Worm (Caenorhabditis elegans) whole organism, L3 larva: ENCODE data around the gene Y69A2AR.50.

Source experiments
- R02D3.7 ChIP-seq: fragments of 150-350 bp; optimal IDR thresholded peaks from 2 replicates; lab custom pipeline; 2014; ENCODE audit warnings: missing biosample characterization, missing genetic modification characterization
- ZK546.5 ChIP-seq: sonication (generic microtip); optimal IDR thresholded peaks from 2 replicates; lab custom pipeline; 2017; ENCODE audit warnings: missing biosample characterization, missing genetic modification characterization
- aly-2 ChIP-seq: fragments of 150-350 bp; optimal IDR thresholded peaks from 2 replicates; lab custom pipeline; 2014; ENCODE audit warnings: missing biosample characterization, missing genetic modification characterization
- ama-1 ChIP-seq: fragments of 150-350 bp; optimal IDR thresholded peaks from 2 replicates; lab custom pipeline; 2018
- ceh-16 ChIP-seq: sonication (generic microtip); optimal IDR thresholded peaks from 2 replicates; lab custom pipeline; 2017; ENCODE audit warnings: missing biosample characterization, missing genetic modification characterization
- ceh-28 ChIP-seq: fragments of 150-350 bp; optimal IDR thresholded peaks from 2 replicates; lab custom pipeline; 2014; ENCODE audit warnings: missing biosample characterization, missing genetic modification reagents, missing genetic modification characterization
- ceh-82 ChIP-seq: fragments of 150-350 bp; optimal IDR thresholded peaks from 2 replicates; lab custom pipeline; 2014; ENCODE audit warnings: missing biosample characterization, missing genetic modification characterization
- ceh-9 ChIP-seq: sonication (generic microtip); optimal IDR thresholded peaks from 2 replicates; lab custom pipeline; 2018; ENCODE audit warnings: missing biosample characterization, missing genetic modification characterization
- daf-12 ChIP-seq: fragments of 150-350 bp; optimal IDR thresholded peaks from 2 replicates; lab custom pipeline; 2014; ENCODE audit warnings: missing biosample characterization, missing genetic modification reagents, missing genetic modification characterization
- egl-5 ChIP-seq: fragments of 150-350 bp; optimal IDR thresholded peaks from 2 replicates; lab custom pipeline; 2017; ENCODE audit warnings: missing biosample characterization, missing genetic modification reagents, missing genetic modification characterization, inconsistent platforms
- elt-1 ChIP-seq: fragments of 150-350 bp; optimal IDR thresholded peaks from 2 replicates; lab custom pipeline; 2014; ENCODE audit warnings: missing biosample characterization, missing genetic modification characterization
- elt-2 ChIP-seq: sonication (generic microtip); optimal IDR thresholded peaks from 2 replicates; lab custom pipeline; 2016; ENCODE audit warnings: missing genetic modification reagents, mild to moderate bottlenecking, missing genetic modification characterization, missing compliant biosample characterization
- elt-3 ChIP-seq, 3 experiments: fragments of 150-350 bp in 1 of 3; sonication (generic microtip) in 2 of 3; optimal IDR thresholded peaks; 2 replicates in 2 of 3; 4 replicates in 1 of 3; lab custom pipeline; 2014 to 2017; ENCODE audit warnings: missing biosample characterization in 3 of 3, missing genetic modification characterization in 3 of 3
- fkh-10 ChIP-seq: sonication (generic microtip); optimal IDR thresholded peaks from 2 replicates; lab custom pipeline; 2017; ENCODE audit warnings: missing biosample characterization, missing genetic modification reagents, missing genetic modification characterization
- fkh-2 ChIP-seq: fragments of 150-350 bp; optimal IDR thresholded peaks from 2 replicates; lab custom pipeline; 2014; ENCODE audit warnings: missing biosample characterization, missing genetic modification reagents, missing genetic modification characterization
- hmg-11 ChIP-seq: sonication (generic microtip); optimal IDR thresholded peaks from 2 replicates; lab custom pipeline; 2016; ENCODE audit warnings: missing genetic modification characterization, missing compliant biosample characterization
- lin-15B ChIP-seq: fragments of 150-350 bp; optimal IDR thresholded peaks from 2 replicates; lab custom pipeline; 2014; ENCODE audit warnings: missing biosample characterization, missing genetic modification characterization
- lin-39 ChIP-seq: fragments of 150-350 bp; optimal IDR thresholded peaks from 2 replicates; lab custom pipeline; 2018; ENCODE audit warnings: missing biosample characterization, missing genetic modification reagents, missing genetic modification characterization
- lsy-12 ChIP-seq: sonication (generic microtip); optimal IDR thresholded peaks from 2 replicates; lab custom pipeline; 2016; ENCODE audit warnings: mild to moderate bottlenecking, missing genetic modification characterization, missing compliant biosample characterization
- mdl-1 ChIP-seq: fragments of 150-350 bp; optimal IDR thresholded peaks from 2 replicates; lab custom pipeline; 2014; ENCODE audit warnings: missing biosample characterization, missing genetic modification characterization
- nhr-11 ChIP-seq: fragments of 150-350 bp; optimal IDR thresholded peaks from 2 replicates; lab custom pipeline; 2014; ENCODE audit warnings: missing biosample characterization, missing genetic modification characterization
- nhr-12 ChIP-seq: fragments of 150-350 bp; optimal IDR thresholded peaks from 2 replicates; lab custom pipeline; 2014; ENCODE audit warnings: missing biosample characterization, missing genetic modification characterization
- nhr-23 ChIP-seq: fragments of 150-350 bp; optimal IDR thresholded peaks from 2 replicates; lab custom pipeline; 2014; ENCODE audit warnings: missing biosample characterization, missing genetic modification reagents, missing genetic modification characterization
- nhr-25 ChIP-seq: sonication (generic microtip); optimal IDR thresholded peaks from 2 replicates; lab custom pipeline; 2017; ENCODE audit warnings: missing biosample characterization, missing genetic modification characterization
- nhr-43 ChIP-seq: sonication (generic microtip); optimal IDR thresholded peaks from 2 replicates; lab custom pipeline; 2016; ENCODE audit warnings: mild to moderate bottlenecking, missing genetic modification characterization, missing compliant biosample characterization; ENCODE audit not compliant: poor library complexity, severe bottlenecking
- nhr-67 ChIP-seq: fragments of 150-350 bp; optimal IDR thresholded peaks from 2 replicates; lab custom pipeline; 2014; ENCODE audit warnings: missing biosample characterization, missing genetic modification characterization
- nhr-76 ChIP-seq: fragments of 150-350 bp; sonication (generic microtip); optimal IDR thresholded peaks from 5 replicates; lab custom pipeline; 2014; ENCODE audit warnings: missing biosample characterization, missing genetic modification characterization
- pha-4 ChIP-seq: fragments of 150-350 bp; optimal IDR thresholded peaks from 2 replicates; lab custom pipeline; 2014; ENCODE audit warnings: missing biosample characterization, missing genetic modification reagents, missing genetic modification characterization
- pqm-1 ChIP-seq: fragments of 150-350 bp; optimal IDR thresholded peaks from 2 replicates; lab custom pipeline; 2017; ENCODE audit warnings: missing biosample characterization, missing genetic modification characterization, inconsistent platforms
- sea-2 ChIP-seq: fragments of 150-350 bp; sonication (generic microtip); optimal IDR thresholded peaks from 4 replicates; lab custom pipeline; 2014; ENCODE audit warnings: missing biosample characterization, missing genetic modification reagents, missing genetic modification characterization
- skn-1 ChIP-seq: fragments of 150-350 bp; optimal IDR thresholded peaks from 2 replicates; lab custom pipeline; 2014; ENCODE audit warnings: missing biosample characterization, missing genetic modification characterization
- snpc-4 ChIP-seq: fragments of 150-350 bp; optimal IDR thresholded peaks from 2 replicates; lab custom pipeline; 2014; ENCODE audit warnings: missing biosample characterization, missing genetic modification characterization
- unc-39 ChIP-seq: sonication (generic microtip); optimal IDR thresholded peaks from 4 replicates; lab custom pipeline; 2017; ENCODE audit warnings: missing biosample characterization, missing genetic modification characterization
- unc-62 ChIP-seq: fragments of 150-350 bp; sonication (generic microtip); optimal IDR thresholded peaks from 4 replicates; lab custom pipeline; 2014; ENCODE audit warnings: missing biosample characterization, missing genetic modification reagents, missing genetic modification characterization
- zag-1 ChIP-seq: fragments of 150-350 bp; optimal IDR thresholded peaks from 2 replicates; lab custom pipeline; 2014; ENCODE audit warnings: missing biosample characterization, missing genetic modification characterization

The Y69A2AR.50 gene

ce11 chrIV:2548766-2549165, 13.4 kb upstream of the Y69A2AR.50 start:
- TF ChIP-seq unc-39 (tag; lab: Kevin White, UChicago), result no peak
- no peak for TF ChIP-seq elt-3 (tag; optimal IDR thresholded peaks at IDR 0.05; lab: Kevin White, UChicago)
- TF ChIP-seq sea-2, result no peak
- TF ChIP-seq skn-1, result no peak
- no peak for TF ChIP-seq pha-4
- TF ChIP-seq egl-5 (tag; lab: Kevin White, UChicago), result no peak
- peak; percentile 96 for TF ChIP-seq ceh-28

ce11 chrIV:2549542-2549941, 12.6 kb upstream of the Y69A2AR.50 start:
- no peak for TF ChIP-seq elt-1 (tag; lab: Kevin White, UChicago)
- peak; percentile 86 for TF ChIP-seq ceh-28
- TF ChIP-seq, all 47 proteins: peak for 1

- TF ChIP-seq pha-4 (no peak), ceh-28 (peak; percentile 82)
Measured at ce11 chrIV:2551418-2551817, 10.8 kb upstream of the Y69A2AR.50 start, which contains the start of gene Y69A2AR.23. Gene Y69A2AR.23, minus strand, starts transcription at chrIV:2551684.

- TF ChIP-seq nhr-25, result no peak
- no peak for TF ChIP-seq nhr-76 (tag; lab: Kevin White, UChicago)
- no peak for TF ChIP-seq elt-2 (tag; lab: Kevin White, UChicago)
- no peak for TF ChIP-seq unc-39 (tag; lab: Kevin White, UChicago)
- TF ChIP-seq mdl-1 (tag; lab: Kevin White, UChicago), result no peak
- no peak for TF ChIP-seq ama-1 (lab: Kevin White, UChicago)
- TF ChIP-seq aly-2, result no peak
Measured at ce11 chrIV:2551838-2552237, 10.3 kb upstream of the Y69A2AR.50 start.

ce11 chrIV:2552276-2552675, 9.9 kb upstream of the Y69A2AR.50 start:
- TF ChIP-seq ceh-9 (tag; lab: Kevin White, UChicago) (no peak), zag-1 (tag; lab: Kevin White, UChicago) (no peak), ceh-28 (peak; percentile 79), fkh-2 (tag; lab: Kevin White, UChicago) (no peak), snpc-4 (tag; lab: Kevin White, UChicago) (no peak), nhr-12 (tag; lab: Kevin White, UChicago) (no peak)
- TF ChIP-seq, all 47 proteins: peak for 1

- TF ChIP-seq daf-12 (tag; lab: Kevin White, UChicago) (no peak), aly-2 (no peak), zag-1 (tag; lab: Kevin White, UChicago) (no peak), ceh-82 (tag; lab: Kevin White, UChicago) (no peak), snpc-4 (tag; lab: Kevin White, UChicago) (no peak), ceh-16 (tag; lab: Kevin White, UChicago) (no peak), fkh-10 (no peak), nhr-23 (tag; lab: Kevin White, UChicago) (no peak), sea-2 (no peak), R02D3.7 (tag; lab: Kevin White, UChicago) (no peak), unc-62 (GFP tag; lab: Kevin White, UChicago) (no peak), lin-15B (tag; lab: Kevin White, UChicago) (no peak), pqm-1 (tag; lab: Kevin White, UChicago) (no peak), nhr-67 (tag; lab: Kevin White, UChicago) (no peak), elt-3 (tag; optimal IDR thresholded peaks at IDR 0.05; lab: Kevin White, UChicago) (no peak), nhr-76 (tag; lab: Kevin White, UChicago) (no peak), elt-1 (tag; lab: Kevin White, UChicago) (no peak), nhr-43 (tag; lab: Kevin White, UChicago) (no peak), nhr-11 (no peak), lsy-12 (tag; lab: Kevin White, UChicago) (no peak)
Measured at ce11 chrIV:2552855-2553254, 9.3 kb upstream of the Y69A2AR.50 start.

ce11 chrIV:2556211-2556610, 6.0 kb upstream of the Y69A2AR.50 start:
- TF ChIP-seq fkh-10 (no peak), pqm-1 (tag; lab: Kevin White, UChicago) (no peak), pha-4 (no peak), lin-39 (tag; lab: Kevin White, UChicago) (no peak), nhr-11 (no peak), hmg-11 (tag; lab: Kevin White, UChicago) (no peak), elt-2 (tag; lab: Kevin White, UChicago) (no peak), ZK546.5 (tag; lab: Kevin White, UChicago) (no peak), daf-12 (tag; lab: Kevin White, UChicago) (no peak), ceh-9 (tag; lab: Kevin White, UChicago) (no peak)
- TF ChIP-seq, all 47 proteins: peak for 0
